Worm (Caenorhabditis elegans) whole organism, L4 larva: ENCODE results near the gene R05A10.1.
A peak's percentile ranks its signal among the peaks of the same experiment; 100 is the strongest.

Source experiments
- D1046.2 ChIP-seq: fragments of 200-800 bp; sonication (Bioruptor generic); IDR thresholded peaks from 2 replicates; pipeline ENCODE4 v1.3.6; 2022; ENCODE audit warnings: missing genetic modification characterization, missing compliant biosample characterization
- F10B5.3 ChIP-seq: sonication (generic microtip); optimal IDR thresholded peaks from 2 replicates; lab custom pipeline; 2016; ENCODE audit warnings: mild to moderate bottlenecking, missing genetic modification characterization, missing compliant biosample characterization
- F37D6.2 ChIP-seq: sonication (generic microtip); optimal IDR thresholded peaks from 2 replicates; lab custom pipeline; 2016; ENCODE audit warnings: mild to moderate bottlenecking, missing genetic modification characterization, missing compliant biosample characterization
- F49E8.2 ChIP-seq: sonication (generic microtip); optimal IDR thresholded peaks from 2 replicates; lab custom pipeline; 2016; ENCODE audit warnings: missing compliant biosample characterization, mild to moderate bottlenecking, missing genetic modification characterization, borderline replicate concordance
- T26A8.4 ChIP-seq: fragments of 200-800 bp; sonication (Bioruptor generic); IDR thresholded peaks from 2 replicates; pipeline ENCODE4 v1.3.6; 2022; ENCODE audit warnings: missing genetic modification characterization, missing compliant biosample characterization
- Y5F2A.4 ChIP-seq: fragments of 200-800 bp; sonication (Bioruptor generic); optimal IDR thresholded peaks from 2 replicates; lab custom pipeline; 2018; ENCODE audit warnings: mild to moderate bottlenecking, missing genetic modification characterization, missing compliant biosample characterization
- ZK337.2 ChIP-seq: fragments of 200-800 bp; sonication (Bioruptor generic); IDR thresholded peaks from 2 replicates; pipeline ENCODE4 v1.3.6; 2022; ENCODE audit warnings: missing genetic modification reagents, missing genetic modification characterization, missing compliant biosample characterization
- ZK546.5 ChIP-seq, 2 experiments: sonication (generic microtip); optimal IDR thresholded peaks; 2 replicates each; lab custom pipeline; 2017; ENCODE audit warnings: missing biosample characterization in 2 of 2, missing genetic modification characterization in 2 of 2
- aly-2 ChIP-seq: sonication (generic microtip); optimal IDR thresholded peaks from 2 replicates; lab custom pipeline; 2018; ENCODE audit warnings: missing biosample characterization, missing genetic modification characterization
- arid-1 ChIP-seq: fragments of 200-800 bp; sonication (Bioruptor generic); conservative IDR thresholded peaks from 2 replicates; pipeline ENCODE4 v1.3.6; 2022; ENCODE audit warnings: missing genetic modification reagents, missing genetic modification characterization, missing compliant biosample characterization
- ceh-20 ChIP-seq: fragments of 200-800 bp; sonication (Bioruptor generic); IDR thresholded peaks from 2 replicates; pipeline ENCODE4 v1.3.6; 2022; ENCODE audit warnings: missing genetic modification reagents, missing genetic modification characterization, missing compliant biosample characterization
- ceh-32 ChIP-seq: sonication (generic microtip); optimal IDR thresholded peaks from 2 replicates; lab custom pipeline; 2016; ENCODE audit warnings: mild to moderate bottlenecking, missing genetic modification characterization, missing compliant biosample characterization; ENCODE audit not compliant: poor library complexity
- ceh-44 ChIP-seq: fragments of 200-800 bp; sonication (Bioruptor generic); IDR thresholded peaks from 2 replicates; pipeline ENCODE4 v1.3.6; 2022; ENCODE audit warnings: missing genetic modification reagents, missing genetic modification characterization, missing compliant biosample characterization
- ces-1 ChIP-seq: fragments of 150-350 bp; sonication (generic microtip); optimal IDR thresholded peaks from 4 replicates; lab custom pipeline; 2014; ENCODE audit warnings: missing biosample characterization, missing genetic modification reagents, missing genetic modification characterization
- ctbp-1 ChIP-seq: fragments of 200-800 bp; sonication (Bioruptor generic); IDR thresholded peaks from 2 replicates; pipeline ENCODE4 v1.3.6; 2022; ENCODE audit warnings: missing genetic modification reagents, missing genetic modification characterization, missing compliant biosample characterization
- daf-12 ChIP-seq: fragments of 150-350 bp; optimal IDR thresholded peaks from 2 replicates; lab custom pipeline; 2014; ENCODE audit warnings: missing biosample characterization, missing genetic modification reagents, missing genetic modification characterization
- daf-16 ChIP-seq, 3 experiments: sonication (generic microtip); optimal IDR thresholded peaks; 2 replicates each; lab custom pipeline; 2016 to 2017; ENCODE audit warnings: missing genetic modification characterization in 3 of 3, missing genetic modification reagents in 3 of 3, mild to moderate bottlenecking in 2 of 3, missing compliant biosample characterization in 2 of 3, missing biosample characterization in 1 of 3, moderate library complexity in 1 of 3
- daf-8 ChIP-seq: fragments of 200-800 bp; sonication (Bioruptor generic); IDR thresholded peaks from 2 replicates; pipeline ENCODE4 v1.3.6; 2022; ENCODE audit warnings: missing genetic modification characterization, missing compliant biosample characterization
- dmd-6 ChIP-seq: fragments of 200-800 bp; sonication (Bioruptor generic); IDR thresholded peaks from 2 replicates; pipeline ENCODE4 v1.3.6; 2022; ENCODE audit warnings: missing genetic modification reagents, missing genetic modification characterization, missing compliant biosample characterization
- dpl-1 ChIP-seq: fragments of 150-350 bp; optimal IDR thresholded peaks from 2 replicates; lab custom pipeline; 2014; ENCODE audit warnings: missing biosample characterization, missing genetic modification reagents, missing genetic modification characterization
- duxl-1 ChIP-seq: sonication (generic microtip); optimal IDR thresholded peaks from 2 replicates; lab custom pipeline; 2016; ENCODE audit warnings: mild to moderate bottlenecking, missing genetic modification characterization, moderate library complexity, missing compliant biosample characterization; ENCODE audit not compliant: poor library complexity
- dve-1 ChIP-seq: sonication (generic microtip); optimal IDR thresholded peaks from 2 replicates; lab custom pipeline; 2017; ENCODE audit warnings: antibody characterized with exemption, mild to moderate bottlenecking, missing genetic modification characterization, missing compliant biosample characterization; ENCODE audit not compliant: insufficient read depth
- egl-27 ChIP-seq: sonication (generic microtip); optimal IDR thresholded peaks from 3 replicates; lab custom pipeline; 2017; ENCODE audit warnings: missing biosample characterization, missing genetic modification reagents, missing genetic modification characterization
- egl-43 ChIP-seq: fragments of 200-800 bp; sonication (Bioruptor generic); IDR thresholded peaks from 2 replicates; pipeline ENCODE4 v1.3.6; 2022; ENCODE audit warnings: missing genetic modification reagents, missing genetic modification characterization, missing compliant biosample characterization
- fkh-10 ChIP-seq: fragments of 150-350 bp; optimal IDR thresholded peaks from 2 replicates; lab custom pipeline; 2014; ENCODE audit warnings: missing biosample characterization, missing genetic modification reagents, missing genetic modification characterization
- hlh-30 ChIP-seq: sonication (generic microtip); optimal IDR thresholded peaks from 2 replicates; lab custom pipeline; 2017; ENCODE audit warnings: antibody characterized with exemption, mild to moderate bottlenecking, missing genetic modification characterization, missing compliant biosample characterization; ENCODE audit not compliant: insufficient read depth
- hmg-1.1 ChIP-seq: fragments of 200-800 bp; sonication (Bioruptor generic); IDR thresholded peaks from 2 replicates; pipeline ENCODE4 v1.3.6; 2022; ENCODE audit warnings: missing genetic modification reagents, missing genetic modification characterization, missing compliant biosample characterization
- lin-13 ChIP-seq: fragments of 150-350 bp; optimal IDR thresholded peaks from 2 replicates; lab custom pipeline; 2014; ENCODE audit warnings: missing biosample characterization, missing genetic modification reagents, missing genetic modification characterization
- lin-15B ChIP-seq: fragments of 150-350 bp; sonication (generic microtip); optimal IDR thresholded peaks from 3 replicates; lab custom pipeline; 2014; ENCODE audit warnings: missing biosample characterization, missing genetic modification characterization
- lin-38 ChIP-seq: fragments of 200-800 bp; sonication (Bioruptor generic); IDR thresholded peaks from 2 replicates; pipeline ENCODE4 v1.3.6; 2022; ENCODE audit warnings: missing genetic modification reagents, missing genetic modification characterization, missing compliant biosample characterization
- mdl-1 ChIP-seq, 2 experiments: fragments of 150-350 bp in 1 of 2; sonication (generic microtip) in 1 of 2; optimal IDR thresholded peaks; 2 replicates each; lab custom pipeline; 2014 to 2017; ENCODE audit warnings: missing biosample characterization in 2 of 2, missing genetic modification characterization in 2 of 2
- mxl-2 ChIP-seq: fragments of 200-800 bp; sonication (Bioruptor generic); conservative IDR thresholded peaks from 2 replicates; pipeline ENCODE4 v1.3.6; 2022; ENCODE audit warnings: missing genetic modification reagents, missing genetic modification characterization, missing compliant biosample characterization
- mxl-3 ChIP-seq: fragments of 200-800 bp; sonication (Bioruptor generic); optimal IDR thresholded peaks from 2 replicates; lab custom pipeline; 2018; ENCODE audit warnings: mild to moderate bottlenecking, missing genetic modification characterization, missing compliant biosample characterization
- nhr-10 ChIP-seq: fragments of 150-350 bp; optimal IDR thresholded peaks from 2 replicates; lab custom pipeline; 2014; ENCODE audit warnings: missing biosample characterization, missing genetic modification characterization
- nhr-11 ChIP-seq: fragments of 150-350 bp; optimal IDR thresholded peaks from 2 replicates; lab custom pipeline; 2014; ENCODE audit warnings: missing biosample characterization, missing genetic modification characterization
- nhr-25 ChIP-seq: sonication (generic microtip); optimal IDR thresholded peaks from 2 replicates; lab custom pipeline; 2017; ENCODE audit warnings: missing genetic modification characterization, mild to moderate bottlenecking, missing compliant biosample characterization, antibody characterized with exemption, moderate library complexity, borderline replicate concordance; ENCODE audit not compliant: insufficient read depth
- nhr-28 ChIP-seq: fragments of 150-350 bp; optimal IDR thresholded peaks from 2 replicates; lab custom pipeline; 2014; ENCODE audit warnings: missing biosample characterization, missing genetic modification characterization
- nhr-41 ChIP-seq: fragments of 200-800 bp; sonication (Bioruptor generic); IDR thresholded peaks from 2 replicates; pipeline ENCODE4 v1.3.6; 2022; ENCODE audit warnings: missing genetic modification reagents, missing genetic modification characterization, missing compliant biosample characterization
- nhr-48 ChIP-seq: sonication (generic microtip); optimal IDR thresholded peaks from 2 replicates; lab custom pipeline; 2016; ENCODE audit warnings: mild to moderate bottlenecking, missing genetic modification characterization, missing compliant biosample characterization
- nhr-76 ChIP-seq: fragments of 150-350 bp; optimal IDR thresholded peaks from 2 replicates; lab custom pipeline; 2014; ENCODE audit warnings: missing biosample characterization, missing genetic modification characterization
- nhr-77 ChIP-seq: fragments of 150-350 bp; optimal IDR thresholded peaks from 2 replicates; lab custom pipeline; 2014; ENCODE audit warnings: missing biosample characterization, missing genetic modification characterization
- pha-4 ChIP-seq, 2 experiments: fragments of 150-350 bp in 1 of 2; fragments of 200-800 bp in 1 of 2; sonication (Bioruptor generic) in 1 of 2; IDR thresholded peaks in 1 of 2; optimal IDR thresholded peaks in 1 of 2; 2 replicates each; pipeline versions ENCODE4 v1.3.6 to Lab custom; 2014 to 2022; ENCODE audit warnings: missing genetic modification characterization in 2 of 2, missing genetic modification reagents in 2 of 2, missing biosample characterization in 1 of 2, missing compliant biosample characterization in 1 of 2
- snpc-1.2 ChIP-seq: fragments of 200-800 bp; sonication (Bioruptor generic); IDR thresholded peaks from 2 replicates; pipeline ENCODE4 v1.3.6; 2022; ENCODE audit warnings: missing genetic modification reagents, missing genetic modification characterization, missing compliant biosample characterization
- tra-1 ChIP-seq: fragments of 200-800 bp; sonication (Bioruptor generic); IDR thresholded peaks from 2 replicates; pipeline ENCODE4 v1.3.6; 2022; ENCODE audit warnings: missing genetic modification reagents, missing genetic modification characterization, missing compliant biosample characterization
- unc-62 ChIP-seq, 3 experiments: fragments of 150-350 bp in 1 of 3; sonication (generic microtip); optimal IDR thresholded peaks in 2 of 3; peaks in 1 of 3; 1 replicate in 1 of 3; 2 replicates in 2 of 3; lab custom pipeline; 2014 to 2017; ENCODE audit warnings: missing biosample characterization in 3 of 3, missing genetic modification characterization in 3 of 3, missing genetic modification reagents in 3 of 3, missing genotype in 1 of 3
- zag-1 ChIP-seq: fragments of 150-350 bp; optimal IDR thresholded peaks from 2 replicates; lab custom pipeline; 2014; ENCODE audit warnings: missing biosample characterization, missing genetic modification characterization
- zip-2 ChIP-seq: fragments of 150-350 bp; optimal IDR thresholded peaks from 2 replicates; lab custom pipeline; 2014; ENCODE audit warnings: missing biosample characterization, missing genetic modification characterization
- ztf-7 ChIP-seq: fragments of 150-350 bp; optimal IDR thresholded peaks from 2 replicates; lab custom pipeline; 2014; ENCODE audit warnings: missing biosample characterization, missing genetic modification characterization

The R05A10.1 gene

DNA sequence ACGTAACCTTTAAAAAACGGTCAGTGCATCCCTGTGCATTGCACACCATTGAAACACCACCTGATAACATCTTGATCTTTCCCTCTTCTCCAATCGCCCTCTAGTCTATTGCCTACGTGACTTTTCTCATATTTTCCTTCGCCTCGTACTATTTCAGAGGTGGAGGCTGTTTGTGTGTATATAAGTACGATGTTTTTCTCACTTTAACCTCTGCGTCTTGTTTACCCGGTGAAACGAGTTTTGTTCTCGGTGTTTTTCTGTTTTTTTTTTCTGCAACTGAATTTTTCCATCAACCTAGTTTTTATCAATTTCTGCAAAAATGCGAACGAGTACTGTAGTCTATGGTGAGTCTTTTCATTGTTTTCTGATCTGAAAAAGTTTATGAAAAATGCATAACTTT, 37.5 kb downstream of the R05A10.1 start, which contains the start of gene sqrd-1 (continued):
- TF ChIP-seq F49E8.2: no peak
- no peak for TF ChIP-seq zag-1 (tag; lab: Kevin White, UChicago)
- TF ChIP-seq unc-62 (GFP tag; optimal IDR thresholded peaks at IDR 0.05 in 1 of 2; lab: Kevin White, UChicago): peak in 1 of 2 experiments; percentile 93
- no peak for TF ChIP-seq unc-62 (tag; optimal IDR thresholded peaks at IDR 0.05; lab: Kevin White, UChicago)
- no peak for TF ChIP-seq nhr-11 (tag; lab: Kevin White, UChicago)
- TF ChIP-seq ZK546.5 (tag; optimal IDR thresholded peaks at IDR 0.05; lab: Kevin White, UChicago): no peak
- TF ChIP-seq F10B5.3 (tag; lab: Kevin White, UChicago): no peak
- no peak for TF ChIP-seq nhr-10
- TF ChIP-seq nhr-25 (tag; lab: Kevin White, UChicago): no peak
- no peak for TF ChIP-seq tra-1 (GFP tag; lab: Robert Waterston, UW)
- no peak for TF ChIP-seq Y5F2A.4 (GFP tag; lab: Kevin White, UChicago)
- no peak for TF ChIP-seq hmg-1.1 (GFP tag; lab: Robert Waterston, UW)
- TF ChIP-seq pha-4 (GFP tag; IDR thresholded peaks at IDR 0.05; lab: Robert Waterston, UW): no peak
- no peak for TF ChIP-seq pha-4 (tag; optimal IDR thresholded peaks at IDR 0.05; lab: Kevin White, UChicago)
- TF ChIP-seq nhr-76 (tag; lab: Kevin White, UChicago): no peak
- peak in 1 of 2 experiments; percentile 37 for TF ChIP-seq mdl-1 (tag; optimal IDR thresholded peaks at IDR 0.05; lab: Kevin White, UChicago)
- no peak for TF ChIP-seq ctbp-1
- no peak for TF ChIP-seq ceh-20 (GFP tag; lab: Robert Waterston, UW)
- TF ChIP-seq arid-1 (GFP tag; lab: Robert Waterston, UW): no peak
- no peak for TF ChIP-seq fkh-10 (GFP tag; lab: Kevin White, UChicago)
- TF ChIP-seq zip-2 (tag; lab: Kevin White, UChicago): no peak
- no peak for TF ChIP-seq lin-13
- peak; percentile 1 for TF ChIP-seq hlh-30
- TF ChIP-seq lin-38 (GFP tag; lab: Robert Waterston, UW): no peak
- TF ChIP-seq snpc-1.2: no peak
- TF ChIP-seq daf-16 (GFP tag; optimal IDR thresholded peaks at IDR 0.05; lab: Kevin White, UChicago): peak in 1 of 2 experiments; percentile 93
- peak; percentile 88 for TF ChIP-seq daf-16 (tag; optimal IDR thresholded peaks at IDR 0.05; lab: Kevin White, UChicago)
- TF ChIP-seq ceh-44 (GFP tag; lab: Robert Waterston, UW): no peak
- TF ChIP-seq ces-1 (GFP tag; lab: Kevin White, UChicago): no peak
- no peak for TF ChIP-seq lin-15B
- TF ChIP-seq nhr-41: no peak
- TF ChIP-seq egl-43 (GFP tag; lab: Robert Waterston, UW): no peak
- no peak for TF ChIP-seq duxl-1 (tag; lab: Kevin White, UChicago)
- no peak for TF ChIP-seq D1046.2
- TF ChIP-seq aly-2: no peak
- TF ChIP-seq T26A8.4: no peak
- TF ChIP-seq mxl-2 (GFP tag; lab: Robert Waterston, UW): no peak
- no peak for TF ChIP-seq ZK337.2 (GFP tag; lab: Robert Waterston, UW)
- TF ChIP-seq daf-8 (GFP tag; lab: Robert Waterston, UW): no peak
- peak; percentile 50 for TF ChIP-seq dmd-6 (GFP tag; lab: Robert Waterston, UW)
- no peak for TF ChIP-seq F37D6.2 (tag; lab: Kevin White, UChicago)
- TF ChIP-seq dve-1: peak; percentile 52
- TF ChIP-seq daf-12 (tag; lab: Kevin White, UChicago): no peak
- TF ChIP-seq egl-27: no peak
- TF ChIP-seq nhr-28: peak; percentile 47
- no peak for TF ChIP-seq ztf-7 (tag; lab: Kevin White, UChicago)
- no peak for TF ChIP-seq dpl-1 (GFP tag; lab: Kevin White, UChicago)
- no peak for TF ChIP-seq mxl-3
- TF ChIP-seq ceh-32 (tag; lab: Kevin White, UChicago): no peak
- TF ChIP-seq nhr-48 (tag; lab: Kevin White, UChicago): no peak
- no peak for TF ChIP-seq nhr-77 (tag; lab: Kevin White, UChicago)
